Fruit fly (Drosophila melanogaster) Kc167 (cell line): ENCODE results near the gene CG12560.
"Not testable (repeated sequence)": the region's sequence is repeated elsewhere in the genome, so short reads cannot be mapped to it uniquely, and the experiment has no call there.

Source experiments
- Myc ChIP-seq: fragments of >200 bp; optimal IDR thresholded peaks from 2 replicates; lab custom pipeline; 2017; ENCODE audit warnings: missing external identifiers
- Sin3A ChIP-seq: fragments of >200 bp; optimal IDR thresholded peaks from 2 replicates; lab custom pipeline; 2018; ENCODE audit warnings: missing external identifiers
- h ChIP-seq: fragments of >200 bp; optimal IDR thresholded peaks from 3 replicates; lab custom pipeline; 2018; ENCODE audit warnings: missing external identifiers
- insv ChIP-seq: fragments of >200 bp; optimal IDR thresholded peaks from 3 replicates; lab custom pipeline; 2018; ENCODE audit warnings: missing external identifiers
- psq ChIP-seq: fragments of >200 bp; optimal IDR thresholded peaks from 2 replicates; lab custom pipeline; 2017; ENCODE audit warnings: missing external identifiers
- ttk ChIP-seq: sonication (Bioruptor generic); optimal IDR thresholded peaks from 2 replicates; lab custom pipeline; 2017; ENCODE audit warnings: missing external identifiers

CG12560 gene

DNA sequence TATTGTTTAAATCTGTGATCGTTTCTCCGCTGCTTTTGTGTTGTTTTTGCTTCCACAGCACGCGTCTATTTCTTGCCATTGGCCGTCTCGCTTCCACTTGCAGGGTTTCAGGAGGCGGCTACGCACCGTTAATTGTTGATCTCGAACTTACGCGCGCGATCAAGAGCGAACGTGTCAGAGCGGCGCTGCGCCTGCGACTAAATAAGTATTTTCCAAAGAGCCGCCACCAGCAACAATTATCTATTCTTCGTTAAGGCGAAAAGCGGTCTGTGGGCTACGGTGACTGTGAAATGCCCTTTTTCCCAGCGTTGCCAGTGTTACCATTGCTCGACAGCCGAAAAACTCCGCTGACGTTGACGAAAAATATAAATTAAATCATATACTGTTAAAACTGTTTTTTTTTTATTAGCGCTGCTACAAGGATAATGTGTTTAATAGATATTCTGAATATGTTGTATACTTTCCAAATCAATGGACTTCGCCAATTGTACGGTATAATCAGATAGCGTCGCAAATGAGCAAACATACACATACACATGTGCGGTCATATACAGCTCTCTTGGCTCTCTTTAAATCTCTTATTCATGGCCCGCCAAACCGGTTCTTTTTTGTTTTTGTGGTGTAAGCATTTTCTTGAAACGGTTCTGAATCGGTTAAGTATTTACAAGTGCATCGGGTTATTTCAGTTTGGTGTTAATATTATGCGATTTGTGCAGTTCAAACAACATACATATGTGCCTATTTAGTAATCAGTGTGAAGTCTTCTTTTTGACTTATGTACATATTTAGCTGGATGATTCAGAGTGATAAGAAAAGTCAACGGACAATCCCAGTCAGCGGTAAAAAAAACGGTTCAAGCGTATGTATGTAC, 15.1 kb downstream of the CG12560 start, which contains the start of gene pes:
Gene pes (minus strand): TSS at position 201 of the 871 bp plus-strand sequence.
- TF ChIP-seq Myc (lab: Kevin White, UChicago) (no peak), h (lab: Kevin White, UChicago) (no peak), Sin3A (lab: Kevin White, UChicago) (no peak), psq (lab: Kevin White, UChicago) (no peak), insv (lab: Kevin White, UChicago) (no peak), ttk (no peak)

DNA sequence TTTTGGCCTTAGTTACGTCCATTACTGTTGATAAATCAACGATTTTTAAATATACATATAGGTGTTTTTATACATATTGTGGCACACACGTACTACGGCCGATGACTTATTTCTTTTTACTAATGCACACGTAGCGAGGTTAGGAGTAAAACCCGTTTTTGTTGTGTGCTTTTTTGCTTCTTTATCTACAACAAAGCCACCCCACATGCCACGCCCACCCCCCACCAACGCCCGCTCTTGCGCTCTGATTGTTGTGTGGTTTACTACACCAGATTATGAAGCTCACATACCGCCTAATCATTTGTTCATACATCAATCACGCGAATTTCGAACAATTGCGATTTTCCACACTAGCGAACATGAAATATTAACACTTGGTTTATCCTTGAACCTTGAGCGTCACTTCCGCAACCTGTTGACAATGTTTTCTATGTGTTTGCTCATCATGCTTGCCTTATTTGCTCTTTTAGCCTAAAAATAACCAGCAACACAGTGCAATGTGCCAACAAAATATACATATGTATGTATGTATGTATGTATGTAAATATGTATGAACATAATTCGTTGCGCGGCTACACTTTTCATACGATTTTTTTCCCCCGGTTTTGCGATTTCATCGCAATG, 16.1 kb downstream of the CG12560 start:
- TF ChIP-seq insv (lab: Kevin White, UChicago) (no peak), Myc (lab: Kevin White, UChicago) (no peak), ttk (no peak), psq (lab: Kevin White, UChicago) (no peak)

DNA sequence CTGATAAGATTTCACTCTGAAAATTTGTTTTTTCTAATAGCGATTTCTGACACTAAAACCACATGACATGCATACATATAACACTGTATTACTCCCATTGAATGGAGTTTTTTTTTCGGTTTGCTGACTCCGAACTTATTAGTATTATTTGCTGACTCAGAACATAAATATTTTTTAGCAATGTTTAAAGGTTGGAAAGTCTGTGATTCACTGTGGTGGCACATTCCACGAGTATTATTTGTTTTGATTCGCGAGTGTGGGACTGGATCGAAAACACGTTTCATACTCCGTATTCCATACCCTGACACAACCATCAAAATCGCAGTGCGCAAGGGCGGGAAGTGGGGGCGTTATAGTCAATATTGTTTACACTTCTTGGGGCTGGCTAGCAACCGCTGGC, 16.6 kb downstream of the CG12560 start:
- TF ChIP-seq insv (lab: Kevin White, UChicago) (no peak), ttk (no peak), Sin3A (lab: Kevin White, UChicago) (no peak), Myc (lab: Kevin White, UChicago) (no peak), h (lab: Kevin White, UChicago) (no peak), psq (lab: Kevin White, UChicago) (no peak)

DNA sequence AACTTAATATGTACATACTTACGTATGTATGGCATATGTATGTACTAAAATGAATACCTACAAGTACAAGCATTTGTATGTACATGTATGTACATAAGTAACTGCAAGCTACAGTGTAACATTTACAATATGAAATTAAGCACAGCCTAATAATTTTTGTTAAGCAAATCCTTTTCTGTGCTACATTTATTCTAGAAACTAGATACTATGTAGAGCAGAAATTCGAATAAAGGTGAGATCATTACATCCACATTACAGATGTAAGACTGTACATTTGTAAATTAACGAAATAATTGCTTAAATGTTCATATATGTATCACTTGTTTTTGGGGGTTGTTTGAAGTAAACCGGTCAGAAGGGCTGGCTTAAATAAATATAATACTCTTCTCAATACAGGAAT, 17.3 kb downstream of the CG12560 start:
- TF ChIP-seq insv (lab: Kevin White, UChicago): no peak
- no peak for TF ChIP-seq h (lab: Kevin White, UChicago)
- TF ChIP-seq ttk: no peak
- no peak for TF ChIP-seq Myc (lab: Kevin White, UChicago)
- TF ChIP-seq psq (lab: Kevin White, UChicago): no peak
- no peak for TF ChIP-seq Sin3A (lab: Kevin White, UChicago)

DNA sequence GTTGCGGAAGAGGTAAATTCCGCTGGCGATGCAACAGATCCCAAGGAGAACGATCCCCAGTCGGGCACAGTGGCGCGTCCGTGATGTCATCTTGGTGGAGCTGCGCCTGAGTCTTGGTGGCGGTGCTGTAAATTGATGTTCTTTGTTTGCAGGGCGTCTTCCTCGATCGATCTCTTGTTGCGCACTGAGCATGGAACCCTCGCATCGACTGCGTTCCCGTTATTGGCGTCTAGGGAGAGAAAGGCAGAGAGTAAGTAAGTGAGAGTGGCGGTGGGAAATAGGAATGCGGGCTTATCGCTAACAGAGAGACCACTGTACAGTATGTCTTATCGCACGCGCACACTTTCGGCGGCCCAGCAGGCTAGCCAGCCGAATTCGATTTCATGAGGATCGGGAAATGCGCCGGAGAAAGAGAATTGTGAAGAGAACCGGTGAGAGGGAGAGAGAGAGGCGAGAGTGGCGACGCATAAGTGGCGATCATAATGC, 17.8 kb downstream of the CG12560 start:
- TF ChIP-seq Sin3A (lab: Kevin White, UChicago) (no peak), Myc (lab: Kevin White, UChicago) (no peak), psq (lab: Kevin White, UChicago) (no peak), h (lab: Kevin White, UChicago) (no peak), insv (lab: Kevin White, UChicago) (no peak), ttk (no peak)

DNA sequence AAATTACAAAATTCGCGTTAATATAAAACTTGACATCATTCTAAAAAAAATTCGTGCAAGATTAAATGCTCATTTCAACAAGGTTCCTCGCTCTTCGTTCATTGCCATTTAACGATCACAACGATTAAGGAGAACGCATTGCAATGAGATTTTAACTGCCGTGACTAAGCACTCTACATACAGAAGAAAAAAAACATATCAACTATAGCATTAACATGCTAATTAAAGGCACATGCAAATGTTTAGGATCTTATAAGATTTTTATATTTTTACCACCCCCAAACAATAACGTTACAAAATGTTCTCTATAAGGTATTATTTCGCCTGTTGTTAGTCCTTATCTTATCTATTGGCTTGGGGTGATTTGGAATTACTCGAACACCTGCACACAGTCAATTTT, 18.6 kb downstream of the CG12560 start:
- no peak for TF ChIP-seq h (lab: Kevin White, UChicago)
- no peak for TF ChIP-seq ttk
- TF ChIP-seq insv (lab: Kevin White, UChicago): no peak
- TF ChIP-seq Sin3A (lab: Kevin White, UChicago): no peak
- no peak for TF ChIP-seq psq (lab: Kevin White, UChicago)
- TF ChIP-seq Myc (lab: Kevin White, UChicago): no peak

DNA sequence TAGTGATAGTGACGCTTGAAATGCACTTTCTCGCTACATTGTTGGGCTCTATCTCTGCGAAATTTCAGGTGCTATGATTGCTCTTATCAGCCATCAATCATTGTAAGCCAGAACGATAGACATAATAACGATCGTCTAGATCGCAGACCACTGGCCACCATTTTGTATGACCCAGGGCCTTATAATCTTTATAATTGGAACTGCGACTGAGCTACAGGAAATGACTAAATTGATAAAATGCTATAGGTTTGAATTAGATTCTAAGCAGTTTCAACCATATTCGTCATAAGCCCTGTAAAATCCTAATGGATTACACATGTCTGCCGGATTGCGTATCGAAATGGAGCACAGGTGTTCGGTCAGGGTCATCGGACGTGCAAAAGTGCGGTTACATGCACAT, 19.4 kb downstream of the CG12560 start:
- TF ChIP-seq h (lab: Kevin White, UChicago) (no peak), insv (lab: Kevin White, UChicago) (no peak), Myc (lab: Kevin White, UChicago) (no peak), ttk (no peak), psq (lab: Kevin White, UChicago) (no peak), Sin3A (lab: Kevin White, UChicago) (no peak)

DNA sequence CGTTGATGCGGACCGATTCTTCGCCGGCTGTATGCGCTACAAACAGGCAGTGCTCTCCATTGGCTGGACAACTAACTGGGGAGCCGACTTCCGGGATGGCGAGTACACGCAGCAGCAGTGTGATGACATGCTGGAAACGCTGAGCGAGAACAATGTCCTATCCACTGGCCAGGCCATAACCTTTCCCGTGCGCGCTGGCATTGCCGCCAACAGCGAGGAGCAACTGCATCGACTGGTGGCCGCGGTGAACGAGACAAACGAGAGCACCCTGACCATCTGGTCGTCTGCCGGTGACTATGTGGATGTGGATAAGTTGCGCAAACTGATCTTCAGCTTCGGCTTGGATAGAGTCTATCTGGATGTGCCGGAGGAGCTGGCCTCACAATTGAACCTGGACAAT, 23.1 kb downstream of the CG12560 start:
- no peak for TF ChIP-seq psq (lab: Kevin White, UChicago)

DNA sequence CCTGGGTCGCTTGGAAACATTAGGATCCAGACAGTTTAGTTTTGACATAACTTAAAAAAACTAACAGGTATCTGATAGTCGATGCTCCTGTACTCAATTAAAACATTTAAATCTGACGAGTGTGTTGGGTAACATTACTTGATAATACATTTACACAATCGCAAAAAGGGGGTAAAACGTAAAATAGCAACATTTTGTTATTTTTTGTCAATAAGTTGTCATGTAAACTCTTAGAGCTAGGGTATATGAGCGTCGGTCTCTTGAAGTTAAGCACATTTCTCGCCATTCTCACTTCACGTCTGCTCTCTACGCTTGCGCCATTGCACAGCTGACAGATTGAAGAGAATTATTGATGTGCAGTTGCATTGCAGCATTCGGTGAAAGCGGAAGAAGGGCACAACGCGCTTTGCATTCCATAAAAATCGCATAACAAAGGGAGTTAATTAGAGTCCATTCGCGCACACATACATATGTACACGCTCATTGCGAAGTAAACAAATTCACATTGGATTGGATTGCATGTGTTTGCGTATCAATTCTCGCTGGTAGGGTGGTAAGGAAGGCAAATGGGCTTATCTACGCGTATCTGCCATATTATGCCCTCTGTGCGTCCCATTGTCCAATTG, 24.3 kb downstream of the CG12560 start:
- TF ChIP-seq Myc (lab: Kevin White, UChicago): no peak
- no peak for TF ChIP-seq Sin3A (lab: Kevin White, UChicago)
- TF ChIP-seq h (lab: Kevin White, UChicago): no peak
- no peak for TF ChIP-seq psq (lab: Kevin White, UChicago)
- no peak for TF ChIP-seq ttk
- TF ChIP-seq insv (lab: Kevin White, UChicago): no peak

DNA sequence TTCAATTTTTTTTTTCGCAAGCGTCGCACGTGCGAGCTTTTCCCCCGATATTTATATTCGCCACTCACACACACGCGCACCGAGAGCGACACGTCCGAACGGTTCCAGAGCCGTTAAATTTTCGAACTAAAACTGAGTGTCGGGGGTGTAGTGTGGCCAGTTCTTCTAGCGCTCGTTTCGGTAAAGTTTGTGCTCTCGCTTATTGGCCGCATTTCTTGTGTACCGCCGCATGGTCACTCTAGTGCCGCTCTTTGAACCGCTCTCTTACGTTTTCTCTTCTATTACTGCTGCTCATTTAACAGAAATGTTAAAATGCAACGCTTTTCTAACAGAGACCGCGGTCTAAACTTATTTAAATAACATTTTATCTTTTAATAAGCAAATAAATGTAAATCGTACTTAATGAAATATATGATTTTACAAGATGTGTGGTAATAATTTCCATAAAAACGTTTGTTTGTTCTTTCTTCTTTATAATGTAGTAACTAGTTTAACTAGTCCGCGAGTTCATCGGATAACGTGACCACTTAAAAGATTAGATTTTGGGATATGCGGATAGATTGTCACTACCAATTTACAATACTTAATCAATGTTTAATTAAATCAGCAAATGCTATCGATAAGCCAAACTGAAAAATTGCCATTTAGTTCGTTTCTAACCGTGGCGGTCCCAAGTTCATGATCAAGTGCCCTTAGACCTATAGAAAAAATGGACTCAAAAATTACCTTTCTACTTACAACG, 25.0 kb downstream of the CG12560 start, which contains the start of gene Snoo:
Gene Snoo (minus strand): TSS at position 138 of the 742 bp plus-strand sequence.
- TF ChIP-seq ttk (no peak), h (lab: Kevin White, UChicago) (no peak), psq (lab: Kevin White, UChicago) (no peak), Sin3A (lab: Kevin White, UChicago) (no peak)

DNA sequence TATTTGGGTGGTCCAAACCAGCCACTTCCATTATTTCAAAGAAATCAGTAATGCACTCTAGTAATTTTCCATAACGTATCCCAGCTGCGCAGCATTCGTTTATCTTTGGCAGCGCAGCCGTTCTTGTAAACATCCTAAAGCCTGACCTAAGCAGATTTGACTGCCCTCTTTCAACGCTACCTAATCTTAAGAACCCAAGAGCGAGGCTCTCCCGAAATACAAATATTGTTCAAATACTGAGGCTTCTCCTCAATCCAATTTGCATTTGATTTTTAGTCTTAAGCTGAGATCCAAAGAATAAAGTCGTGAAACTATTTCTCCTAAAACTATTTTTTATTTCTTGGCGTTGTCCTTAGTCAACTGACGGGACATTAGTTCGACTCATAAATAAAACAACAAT, 25.6 kb downstream of the CG12560 start, which contains the start of gene CG7231:
Gene CG7231 (plus strand): TSS at position 301 of the 400 bp plus-strand sequence.
- not testable (repeated sequence) for TF ChIP-seq Sin3A, insv, h (lab: Kevin White, UChicago)
